Fruit fly (Drosophila melanogaster) Kc167 (cell line): Measurements from ENCODE around the gene orb2.

ENCODE experiments used
- Myc ChIP-seq: fragments of >200 bp; optimal IDR thresholded peaks from 2 replicates; lab custom pipeline; 2017; ENCODE audit warnings: missing external identifiers
- insv ChIP-seq: fragments of >200 bp; optimal IDR thresholded peaks from 3 replicates; lab custom pipeline; 2018; ENCODE audit warnings: missing external identifiers
- psq ChIP-seq: fragments of >200 bp; optimal IDR thresholded peaks from 2 replicates; lab custom pipeline; 2017; ENCODE audit warnings: missing external identifiers

DNA sequence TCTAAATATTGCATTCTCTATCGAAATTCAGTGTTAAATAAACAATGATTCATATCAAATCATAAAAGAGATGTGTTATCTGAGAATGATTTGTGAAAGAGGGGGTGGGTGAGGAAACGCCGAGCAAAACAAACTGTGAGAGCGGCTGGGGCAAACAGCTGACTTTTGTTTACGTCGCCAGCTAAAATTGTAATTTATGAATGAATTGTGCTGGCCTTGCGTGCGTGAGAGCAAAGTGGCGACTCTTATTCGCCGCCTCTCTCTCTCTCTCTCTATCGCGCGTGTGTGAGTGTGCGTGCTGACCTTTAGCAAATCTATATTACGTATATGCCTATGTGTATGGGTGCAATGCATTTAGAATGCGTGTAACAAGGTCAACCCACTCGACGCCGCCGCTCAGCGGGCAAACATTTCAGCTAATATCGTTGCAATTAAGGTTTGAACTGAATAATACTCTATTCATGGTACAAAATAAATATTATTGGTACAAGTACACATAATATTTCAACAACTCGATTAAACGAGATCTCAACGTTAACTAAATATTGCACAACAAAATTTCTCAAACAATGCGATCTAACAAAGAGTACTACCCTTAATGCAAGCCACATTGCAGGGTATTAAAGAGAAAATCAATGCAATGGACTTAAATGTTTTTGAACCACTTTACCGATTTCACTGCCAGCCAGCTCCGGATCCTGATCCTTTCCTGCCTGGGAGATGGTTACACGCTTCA, 24.6 kb upstream of the orb2 start:
- no peak for TF ChIP-seq insv (lab: Kevin White, UChicago)
- no peak for TF ChIP-seq psq (lab: Kevin White, UChicago)
- TF ChIP-seq Myc (lab: Kevin White, UChicago): no peak
